Worm (Caenorhabditis elegans) whole organism, L4/young adult: ENCODE results near the gene F56D5.2.

ENCODE experiments used
- W03F9.2 ChIP-seq: fragments of 150-350 bp; optimal IDR thresholded peaks from 2 replicates; lab custom pipeline; 2014; ENCODE audit warnings: missing biosample characterization, missing genetic modification characterization
- dao-5 ChIP-seq: sonication (generic microtip); optimal IDR thresholded peaks from 2 replicates; lab custom pipeline; 2016; ENCODE audit warnings: missing genotype, missing genetic modification characterization, moderate library complexity, missing compliant biosample characterization
- him-1 ChIP-seq: sonication (generic microtip); optimal IDR thresholded peaks from 2 replicates; lab custom pipeline; 2016; ENCODE audit warnings: missing genotype, missing genetic modification reagents, missing genetic modification characterization, missing compliant biosample characterization

Gene F56D5.2

DNA sequence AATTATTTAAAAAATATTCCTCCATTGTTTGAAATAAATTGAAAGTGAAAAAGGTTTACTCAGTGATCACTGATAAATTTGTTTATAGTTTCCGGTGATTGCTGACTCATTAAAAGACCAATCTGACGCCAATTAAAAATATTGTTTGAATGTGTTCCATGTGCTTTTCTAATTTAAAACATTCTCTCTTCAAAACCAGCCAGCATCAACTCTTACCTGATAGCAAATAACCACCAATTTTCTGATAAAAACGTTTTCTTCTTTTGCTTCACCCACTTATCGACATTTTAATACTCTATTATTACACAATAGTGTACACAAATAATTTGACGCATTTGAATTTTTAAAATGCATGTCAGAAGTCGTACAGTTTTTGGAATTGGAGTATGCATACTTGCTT, 3.3 kb upstream of the F56D5.2 start, which contains the start of gene F56D5.6:
F56D5.6 (plus strand) TSS at position 208 of the 400 bp plus-strand sequence.
- TF ChIP-seq dao-5: no peak
- TF ChIP-seq him-1 (tag; lab: Kevin White, UChicago): no peak
- no peak for TF ChIP-seq W03F9.2 (tag; lab: Kevin White, UChicago)

DNA sequence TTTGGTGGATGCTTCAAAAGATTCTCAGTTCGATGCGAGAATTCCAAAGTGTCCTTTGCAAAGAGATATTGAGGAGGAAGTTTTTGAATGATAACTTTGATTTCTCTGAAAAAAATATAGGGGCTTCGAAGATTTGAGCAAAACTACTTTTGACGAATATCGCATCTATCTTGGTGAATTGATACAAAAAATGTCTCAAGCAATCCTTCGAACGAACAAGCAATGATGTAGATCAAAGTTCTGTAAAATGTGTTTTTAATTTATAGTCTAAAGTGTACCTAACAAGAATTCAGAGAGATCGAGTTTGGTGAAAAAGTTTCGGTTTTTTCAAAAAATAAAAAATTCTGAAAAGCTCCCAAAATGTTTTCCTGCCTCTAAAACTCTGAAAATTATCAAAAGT, 1.1 kb downstream of the F56D5.2 start, which contains the start of gene F56D5.3:
F56D5.3 (plus strand) TSS at position 301 of the 400 bp plus-strand sequence.
- no peak for TF ChIP-seq dao-5
- TF ChIP-seq him-1 (tag; lab: Kevin White, UChicago): no peak
- no peak for TF ChIP-seq W03F9.2 (tag; lab: Kevin White, UChicago)

DNA sequence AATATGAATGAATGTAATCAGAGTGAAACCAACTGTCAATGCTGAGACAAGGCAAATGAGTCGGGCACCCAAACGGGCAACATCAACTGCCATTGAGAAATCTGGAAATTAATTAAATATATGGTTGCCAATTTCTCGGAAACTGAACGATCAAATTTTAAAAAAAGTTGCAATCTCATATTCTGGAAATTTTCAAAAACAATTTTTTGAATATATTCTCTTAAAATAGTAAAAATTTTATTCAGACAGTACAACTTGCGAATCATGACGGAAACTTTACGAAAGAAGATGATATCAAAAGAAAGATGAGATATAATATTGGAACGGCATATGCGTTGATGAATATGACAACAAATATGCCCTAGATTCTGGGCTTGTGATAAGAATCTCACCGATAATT, 2.3 kb downstream of the F56D5.2 start, which contains the start of gene col-121:
col-121 (minus strand) TSS at position 101 of the 400 bp plus-strand sequence.
- no peak for TF ChIP-seq him-1 (tag; lab: Kevin White, UChicago)

DNA sequence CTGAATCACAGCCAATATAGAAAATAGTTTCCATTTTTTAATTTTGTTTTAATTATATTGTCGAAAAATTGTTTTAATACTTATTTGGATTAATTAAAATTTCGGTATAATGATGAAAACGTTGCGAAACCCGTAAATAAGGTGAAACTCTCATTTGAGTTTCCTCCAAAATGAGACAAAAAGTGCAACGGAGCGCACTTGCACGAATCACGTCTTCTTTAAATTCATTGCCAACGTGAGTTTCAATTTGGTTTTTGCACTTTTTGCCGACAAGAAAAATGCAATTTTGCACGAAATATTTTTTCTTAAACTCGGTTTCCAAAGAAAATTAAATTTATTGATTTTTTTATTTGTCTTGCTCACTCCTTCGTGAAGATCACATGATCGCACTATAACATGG, 12.4 kb downstream of the F56D5.2 start, which contains the start of gene daf-15:
daf-15 (plus strand) TSS at position 171 of the 400 bp plus-strand sequence.
- TF ChIP-seq W03F9.2 (tag; lab: Kevin White, UChicago) (peak; percentile 30), dao-5 (no peak)

DNA sequence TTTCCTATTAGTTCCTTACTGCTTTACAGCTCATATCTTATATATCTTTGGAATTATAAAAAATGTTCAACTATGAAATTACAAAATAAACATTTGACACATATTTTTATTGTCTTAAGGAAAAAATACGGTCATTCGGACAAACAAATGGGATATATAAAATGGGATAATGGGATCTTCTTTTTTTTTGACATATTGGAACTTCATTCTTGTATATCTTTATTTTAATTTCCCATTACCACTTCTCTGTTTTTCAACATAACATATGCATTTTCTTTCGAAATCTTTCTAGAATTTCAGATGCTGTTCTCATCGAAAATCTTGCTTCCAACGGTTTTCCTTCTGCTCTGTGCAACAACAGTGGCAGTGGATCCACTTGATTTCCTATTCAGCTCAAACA, 13.6 kb downstream of the F56D5.2 start, which contains the start of gene C10C5.7:
C10C5.7 (plus strand) TSS at position 301 of the 400 bp plus-strand sequence.
- TF ChIP-seq W03F9.2 (tag; lab: Kevin White, UChicago): no peak
- TF ChIP-seq him-1 (tag; lab: Kevin White, UChicago): no peak
- TF ChIP-seq dao-5: no peak

DNA sequence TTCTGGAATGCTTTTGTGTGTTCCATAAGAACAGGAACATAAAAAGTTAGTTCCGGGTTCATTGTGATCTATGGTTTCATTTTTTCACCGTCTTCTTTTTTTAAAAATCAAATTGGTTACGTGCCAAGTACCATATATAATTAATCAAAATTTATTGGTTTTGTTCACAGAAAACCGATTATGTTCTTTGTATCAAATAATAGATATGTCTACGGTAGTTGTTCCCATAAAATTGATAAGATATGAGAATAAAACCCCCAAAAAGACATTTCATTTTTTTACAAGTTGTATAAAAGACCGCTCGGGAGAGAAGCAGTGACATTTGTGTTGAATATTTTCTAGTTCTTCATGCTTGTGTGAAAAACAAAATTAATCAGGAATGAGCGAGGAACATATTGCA, 17.3 kb downstream of the F56D5.2 start, which contains the start of gene C10C5.5:
C10C5.5 (plus strand) TSS at position 301 of the 400 bp plus-strand sequence.
- TF ChIP-seq dao-5 (no peak), W03F9.2 (tag; lab: Kevin White, UChicago) (no peak), him-1 (tag; lab: Kevin White, UChicago) (no peak)

DNA sequence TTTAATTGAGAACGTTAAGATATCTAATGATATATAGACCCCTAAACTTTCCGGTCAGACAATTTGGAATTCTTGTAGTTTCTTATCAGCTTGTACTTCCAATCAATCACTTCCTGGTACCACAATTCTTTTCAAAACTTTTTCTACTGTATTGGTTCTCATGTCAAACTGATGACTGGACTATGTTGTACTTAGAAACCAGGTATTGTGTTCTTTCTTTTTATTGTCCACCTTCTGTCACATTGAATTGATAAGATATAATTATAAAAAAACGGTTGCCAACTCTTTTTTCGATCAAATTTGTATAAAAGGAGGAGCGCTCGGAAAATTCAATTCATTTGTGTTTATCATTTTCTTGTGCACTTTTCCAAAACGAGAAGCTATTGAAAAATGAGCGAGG, 20.1 kb downstream of the F56D5.2 start, which contains the start of gene C10C5.4:
C10C5.4 (plus strand) TSS at position 281 of the 400 bp plus-strand sequence.
- no peak for TF ChIP-seq him-1 (tag; lab: Kevin White, UChicago)
- no peak for TF ChIP-seq dao-5
- TF ChIP-seq W03F9.2 (tag; lab: Kevin White, UChicago): no peak

DNA sequence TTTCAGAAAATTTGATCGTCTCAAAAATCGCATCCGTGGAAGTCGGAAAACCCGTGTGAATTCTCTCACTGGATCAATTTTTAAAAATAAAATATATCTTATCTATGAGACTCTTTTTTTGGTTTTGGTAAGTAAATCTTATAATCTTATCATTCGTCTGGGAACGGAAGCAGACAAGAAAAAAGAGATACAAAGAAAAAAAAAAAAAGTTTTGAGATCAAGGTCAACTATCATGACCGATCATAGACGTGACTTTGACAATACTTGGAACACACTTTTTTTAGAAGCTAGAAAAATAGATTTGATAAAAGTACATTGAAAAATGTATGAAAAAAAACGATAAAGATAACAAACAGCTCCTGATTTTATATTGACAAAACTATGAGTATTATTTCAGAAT, 21.9 kb downstream of the F56D5.2 start:
- TF ChIP-seq dao-5 (no peak), him-1 (tag; lab: Kevin White, UChicago) (no peak)

DNA sequence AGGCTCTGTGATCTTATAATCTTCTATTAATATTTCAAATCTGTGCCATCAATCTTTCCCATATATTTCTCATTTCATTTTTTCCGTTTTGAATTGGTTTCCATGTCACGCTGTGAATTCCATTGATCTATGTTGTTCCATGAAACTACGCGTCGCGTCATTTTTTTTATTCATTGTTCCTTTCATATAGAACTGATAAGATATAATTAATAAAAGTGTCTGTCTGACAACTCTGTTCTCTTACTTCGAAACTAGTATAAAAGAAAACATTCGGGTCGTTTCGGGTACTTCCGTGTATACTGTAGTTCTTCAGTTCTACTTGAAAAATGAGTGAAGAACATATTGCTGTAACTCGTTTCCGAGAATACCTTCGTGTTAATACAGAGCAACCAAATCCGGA, 23.9 kb downstream of the F56D5.2 start, which contains the start of gene C10C5.3:
C10C5.3 (plus strand) TSS at position 301 of the 400 bp plus-strand sequence.
- TF ChIP-seq dao-5: no peak
- TF ChIP-seq W03F9.2 (tag; lab: Kevin White, UChicago): no peak
- no peak for TF ChIP-seq him-1 (tag; lab: Kevin White, UChicago)

DNA sequence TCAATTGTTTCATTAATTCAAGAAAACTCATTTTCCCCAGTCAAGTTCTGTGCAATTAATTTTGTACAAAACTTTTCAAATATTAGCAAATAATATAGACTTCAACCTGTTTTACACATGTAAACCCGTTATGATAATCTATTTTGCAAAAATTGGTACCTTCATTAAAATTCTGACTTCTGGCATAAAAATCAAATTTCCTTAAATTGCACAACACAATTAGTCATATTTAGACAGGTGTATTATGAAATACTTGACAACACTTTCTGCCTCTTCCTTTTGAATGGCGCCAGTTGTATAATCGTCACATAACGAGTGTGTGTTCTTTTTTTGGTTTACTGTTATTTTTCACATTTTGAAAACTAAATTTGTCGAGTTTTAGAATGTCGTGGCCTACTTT, 27.3 kb downstream of the F56D5.2 start, which contains the start of gene fbxc-58:
fbxc-58 (plus strand) TSS at position 383 of the 400 bp plus-strand sequence.
- TF ChIP-seq W03F9.2 (tag; lab: Kevin White, UChicago) (no peak), dao-5 (no peak), him-1 (tag; lab: Kevin White, UChicago) (no peak)

DNA sequence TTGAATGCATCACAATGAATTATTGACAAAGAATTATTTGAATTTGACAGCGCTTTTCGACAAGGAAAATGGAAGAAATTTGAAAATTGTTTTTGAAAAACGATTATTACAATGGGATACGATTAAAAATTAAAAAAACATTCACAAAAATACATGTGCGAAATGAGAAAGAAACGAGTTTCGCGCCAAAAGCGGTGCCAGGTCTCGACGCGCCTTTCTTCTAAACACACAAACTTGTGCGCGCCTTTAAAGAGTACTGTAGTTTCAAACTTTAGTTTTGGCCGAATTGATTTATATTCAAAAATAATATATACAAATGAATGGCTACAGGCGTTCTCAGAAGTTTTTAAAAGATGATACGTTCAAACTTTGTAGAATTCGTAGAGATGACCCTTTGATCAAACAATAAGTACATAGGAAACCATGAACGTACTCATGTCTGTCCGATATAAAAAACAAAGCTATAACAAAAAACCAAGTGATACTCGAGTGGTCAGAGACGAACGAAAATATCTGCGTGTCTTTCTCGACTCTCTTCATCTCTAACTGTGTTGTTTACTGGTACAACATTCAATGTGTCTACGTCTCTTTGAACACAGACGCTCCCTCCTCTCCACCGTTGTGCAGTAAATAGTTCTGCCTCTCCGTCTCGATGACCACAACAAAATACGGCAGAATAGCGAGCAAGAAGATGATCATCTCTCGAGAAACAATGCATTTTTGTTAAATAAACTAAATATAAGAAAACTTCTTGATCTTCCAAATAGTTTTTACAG, 30.4 kb downstream of the F56D5.2 start:
- no peak for TF ChIP-seq him-1 (tag; lab: Kevin White, UChicago)
- TF ChIP-seq W03F9.2 (tag; lab: Kevin White, UChicago): peak; percentile 43
- no peak for TF ChIP-seq dao-5

DNA sequence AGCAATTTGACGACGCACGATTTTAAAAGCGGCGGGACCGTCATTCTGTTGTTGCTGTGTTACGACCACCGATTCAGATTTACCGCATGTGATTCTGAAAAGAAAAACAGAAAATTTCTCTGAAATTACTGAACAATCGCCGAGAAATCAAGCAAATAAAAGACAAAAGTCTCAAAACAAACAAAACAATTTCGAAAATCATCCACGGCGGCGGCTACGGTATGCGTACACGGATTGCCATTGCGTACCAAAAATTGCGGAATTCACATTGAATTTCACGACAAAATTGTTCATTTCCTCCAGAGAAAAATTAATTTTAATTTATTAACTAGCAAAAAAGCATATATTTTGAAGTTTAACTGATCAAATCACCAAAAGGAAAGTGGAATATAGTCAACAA, 32.0 kb downstream of the F56D5.2 start, which contains the start of gene pezo-1:
pezo-1 (minus strand) TSS at position 101 of the 400 bp plus-strand sequence.
- TF ChIP-seq W03F9.2 (tag; lab: Kevin White, UChicago): no peak
- TF ChIP-seq dao-5: no peak
- no peak for TF ChIP-seq him-1 (tag; lab: Kevin White, UChicago)

DNA sequence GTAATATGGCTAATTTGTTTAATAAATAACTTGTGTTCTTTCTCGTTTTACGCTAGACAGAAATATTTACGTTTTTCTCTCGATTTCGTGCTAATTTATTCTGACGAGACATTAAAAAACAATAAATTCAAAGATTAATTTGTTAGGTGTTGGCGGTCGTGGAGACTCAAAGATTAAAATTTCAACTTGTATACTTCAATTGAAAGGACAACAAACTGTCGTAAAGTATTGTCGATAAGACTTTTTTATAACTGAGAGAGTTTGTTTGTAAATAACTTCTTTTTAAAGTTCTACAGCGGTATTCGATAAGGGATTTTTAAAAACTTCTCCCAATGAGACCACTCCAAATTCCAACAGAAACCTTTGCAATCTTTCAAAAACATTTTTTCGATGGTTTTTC, 44.7 kb downstream of the F56D5.2 start:
- TF ChIP-seq dao-5: no peak
- no peak for TF ChIP-seq W03F9.2 (tag; lab: Kevin White, UChicago)
- TF ChIP-seq him-1 (tag; lab: Kevin White, UChicago): no peak
